Worm (Caenorhabditis elegans): ENCODE data around the gene acbp-6.

Gene acbp-6

DNA sequence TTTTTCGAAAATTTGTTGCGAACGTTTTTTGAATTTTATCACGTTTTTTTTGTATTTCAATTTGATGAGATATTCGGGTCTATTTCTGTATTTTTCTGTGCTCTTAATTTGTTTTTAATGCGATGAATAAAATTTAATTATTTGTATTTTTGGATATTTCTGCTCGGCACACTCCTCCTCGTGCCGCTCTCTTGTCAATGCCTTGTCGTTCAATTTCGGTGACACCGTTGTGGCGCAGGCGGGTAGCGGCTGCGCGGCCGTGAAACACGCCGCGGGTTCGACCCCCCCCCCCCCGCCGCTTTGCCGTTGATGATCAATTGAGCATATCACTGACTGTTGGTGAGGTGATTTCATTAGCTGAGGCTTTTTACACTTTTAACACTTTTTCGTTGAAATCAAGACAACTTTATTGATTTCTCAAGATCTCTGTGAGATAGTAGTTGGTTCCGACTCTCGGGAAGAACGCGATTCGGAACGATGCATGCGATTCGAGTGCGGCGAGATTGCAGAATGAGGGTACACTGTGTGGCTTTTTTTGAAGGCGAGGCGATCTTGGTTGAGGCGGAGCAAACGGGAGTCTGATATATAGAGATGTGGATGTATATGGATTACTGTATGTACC lies 12.8 kb downstream of the acbp-6 start (continued):
- TF ChIP-seq hlh-30 (tag; optimal IDR thresholded peaks at IDR 0.05; ENCODE audit: insufficient read depth) (peak; percentile 87), che-1 (tag; optimal IDR thresholded peaks at IDR 0.05) (peak; percentile 99), unc-42 (tag; optimal IDR thresholded peaks at IDR 0.05) (peak; percentile 94)

DNA sequence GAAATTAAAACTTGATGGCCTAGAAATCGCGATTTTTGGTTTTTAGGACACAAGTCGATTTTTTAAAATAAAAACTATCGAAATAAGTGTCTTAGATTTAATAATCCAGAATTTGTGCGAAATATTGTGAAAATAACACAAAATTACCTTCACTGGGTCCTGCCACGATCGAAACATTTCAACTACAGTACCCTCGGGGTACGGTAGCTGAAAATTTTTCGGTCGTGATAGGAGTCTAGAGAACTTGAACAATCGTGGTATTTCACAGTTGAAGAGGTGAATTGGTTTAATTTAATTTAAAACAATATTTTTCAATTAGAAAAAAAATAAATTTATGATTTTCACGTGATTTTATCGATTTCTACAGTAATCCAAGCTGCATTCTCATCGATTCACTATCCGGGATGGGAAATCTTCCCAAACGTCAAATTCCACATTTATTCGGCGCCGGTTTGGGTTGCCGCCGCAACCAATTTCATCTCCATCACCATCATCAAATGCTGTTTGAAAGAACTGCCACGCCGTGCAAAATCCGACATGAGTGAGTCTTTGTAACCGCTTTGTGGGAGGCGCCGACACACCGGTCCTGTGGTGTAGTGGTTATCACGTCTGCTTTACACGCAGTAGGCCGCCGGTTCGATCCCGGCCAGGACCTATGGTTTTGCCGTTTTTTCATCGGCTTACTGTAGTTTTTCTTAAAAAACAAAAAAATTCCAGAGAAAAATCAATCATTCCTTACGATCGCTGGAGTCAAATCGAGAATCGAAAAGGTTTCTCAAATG lies 14.5 kb downstream of the acbp-6 start:
- TF ChIP-seq rnt-1 (tag; optimal IDR thresholded peaks at IDR 0.05), result peak; percentile 58
- peak; percentile 23 for TF ChIP-seq pha-2 (tag; optimal IDR thresholded peaks at IDR 0.05)
- TF ChIP-seq C38D4.7 (GFP tag; optimal IDR thresholded peaks at IDR 0.05), result peak; percentile 42
- TF ChIP-seq npax-4 (tag; optimal IDR thresholded peaks at IDR 0.05), result no peak
- no peak for TF ChIP-seq ceh-45 (GFP tag; IDR thresholded peaks at IDR 0.05)
- TF ChIP-seq pqm-1 (tag; optimal IDR thresholded peaks at IDR 0.05), result no peak
- TF ChIP-seq ceh-34 (tag; optimal IDR thresholded peaks at IDR 0.05), result peak; percentile 11
- peak; percentile 48; the same call in 1 of the 2 replicates for TF ChIP-seq unc-3 (GFP tag; conservative IDR thresholded peaks at IDR 0.05)
- no peak for TF ChIP-seq unc-3 (tag; optimal IDR thresholded peaks at IDR 0.05)
- TF ChIP-seq hlh-15 (tag; optimal IDR thresholded peaks at IDR 0.05), result peak; percentile 8
- no peak for TF ChIP-seq odd-2 (tag; optimal IDR thresholded peaks at IDR 0.05)
- peak; percentile 11 for TF ChIP-seq madf-2 (tag; optimal IDR thresholded peaks at IDR 0.05)
- TF ChIP-seq syd-9 (tag; optimal IDR thresholded peaks at IDR 0.05), result no peak
- TF ChIP-seq sdc-2 (tag; optimal IDR thresholded peaks at IDR 0.05), result peak; percentile 45
- TF ChIP-seq ceh-2 (tag; optimal IDR thresholded peaks at IDR 0.05), result peak; percentile 19
- peak; percentile 34 for TF ChIP-seq T23F11.4 (GFP tag; optimal IDR thresholded peaks at IDR 0.05)
- TF ChIP-seq ceh-19 (GFP tag; optimal IDR thresholded peaks at IDR 0.05), result peak; percentile 49
- peak; percentile 40 for TF ChIP-seq ceh-48 (tag; optimal IDR thresholded peaks at IDR 0.05)
- TF ChIP-seq nfya-1 (tag; optimal IDR thresholded peaks at IDR 0.05), result peak; percentile 40
- TF ChIP-seq zip-5 (tag; optimal IDR thresholded peaks at IDR 0.05), result peak; percentile 2
- TF ChIP-seq dmd-4 (tag; optimal IDR thresholded peaks at IDR 0.05; ENCODE audit: borderline replicate concordance), result peak; percentile 44
- TF ChIP-seq ceh-30 (tag; optimal IDR thresholded peaks at IDR 0.05), result no peak
- TF ChIP-seq ttx-3 (tag; optimal IDR thresholded peaks at IDR 0.05), result peak; percentile 42
- peak; percentile 60 for TF ChIP-seq ceh-6 (GFP tag; optimal IDR thresholded peaks at IDR 0.05)
- no peak for TF ChIP-seq ceh-9 (tag; optimal IDR thresholded peaks at IDR 0.05)
- no peak for TF ChIP-seq pha-4 (tag; optimal IDR thresholded peaks at IDR 0.05)
- TF ChIP-seq F13H6.1 (tag; optimal IDR thresholded peaks at IDR 0.05), result no peak
- peak; percentile 36 for TF ChIP-seq K09A11.1 (tag; optimal IDR thresholded peaks at IDR 0.05; ENCODE audit: insufficient read depth)
- no peak for TF ChIP-seq lim-6 (tag; optimal IDR thresholded peaks at IDR 0.05)
- TF ChIP-seq lin-11 (tag; optimal IDR thresholded peaks at IDR 0.05), result peak; percentile 22
- peak; percentile 3 for TF ChIP-seq C08G9.2 (tag; optimal IDR thresholded peaks at IDR 0.05)
- peak; percentile 53 for TF ChIP-seq gmeb-2 (tag; optimal IDR thresholded peaks at IDR 0.05)
- no peak for TF ChIP-seq unc-55 (GFP tag; optimal IDR thresholded peaks at IDR 0.05)
- TF ChIP-seq pax-1 (tag; optimal IDR thresholded peaks at IDR 0.05), result no peak
- TF ChIP-seq sox-2 (GFP tag; IDR thresholded peaks at IDR 0.05), result peak; percentile 5; the same call in 1 of the 2 replicates
- TF ChIP-seq nhr-11 (tag; optimal IDR thresholded peaks at IDR 0.05), result no peak
- peak; percentile 48 for TF ChIP-seq nhr-232 (tag; optimal IDR thresholded peaks at IDR 0.05)
- peak; percentile 65 for TF ChIP-seq elt-2 (tag; optimal IDR thresholded peaks at IDR 0.05)
- TF ChIP-seq ztf-16 (tag; optimal IDR thresholded peaks at IDR 0.05), result peak; percentile 22
- peak; percentile 54 for TF ChIP-seq che-1 (tag; optimal IDR thresholded peaks at IDR 0.05)
- no peak for TF ChIP-seq eyg-1 (tag; optimal IDR thresholded peaks at IDR 0.05)
- TF ChIP-seq fax-1 (tag; optimal IDR thresholded peaks at IDR 0.05), result no peak
- TF ChIP-seq hlh-13 (GFP tag; optimal IDR thresholded peaks at IDR 0.05), result peak; percentile 48
- TF ChIP-seq unc-42 (tag; optimal IDR thresholded peaks at IDR 0.05), result peak; percentile 1
- peak; percentile 23 for TF ChIP-seq ceh-31 (tag; optimal IDR thresholded peaks at IDR 0.05)
- no peak for TF ChIP-seq hlh-8 (tag; optimal IDR thresholded peaks at IDR 0.05)
- no peak for TF ChIP-seq ama-1 (optimal IDR thresholded peaks at IDR 0.05)
